Worm (Caenorhabditis elegans): ENCODE measurements around the gene fbxb-75.
A peak's percentile ranks its signal among the peaks of the same experiment; 100 is the strongest.

fbxb-75 gene

ce11 chrIV:4399418-4400136 is 41.4 kb downstream of the fbxb-75 start:
- no peak for TF ChIP-seq sma-9 (GFP tag; optimal IDR thresholded peaks at IDR 0.05)
- no peak for TF ChIP-seq sma-9 (tag; optimal IDR thresholded peaks at IDR 0.05)
- TF ChIP-seq F13H6.1 (tag; optimal IDR thresholded peaks at IDR 0.05): peak; percentile 53
- TF ChIP-seq blmp-1 (tag; optimal IDR thresholded peaks at IDR 0.05; ENCODE audit: insufficient read depth): peak; percentile 94
- TF ChIP-seq nhr-25 (tag; optimal IDR thresholded peaks at IDR 0.05): peak; percentile 47

- TF ChIP-seq ztf-1 (GFP tag; conservative IDR thresholded peaks at IDR 0.05) (no peak), nhr-237 (tag; optimal IDR thresholded peaks at IDR 0.05) (no peak), peb-1 (tag; optimal IDR thresholded peaks at IDR 0.05) (no peak), gmeb-1 (tag; optimal IDR thresholded peaks at IDR 0.05) (no peak), ZK546.5 (tag; optimal IDR thresholded peaks at IDR 0.05) (no peak), snpc-4 (tag; optimal IDR thresholded peaks at IDR 0.05) (no peak), blmp-1 (tag; optimal IDR thresholded peaks at IDR 0.05; ENCODE audit: insufficient read depth) (no peak), nhr-6 (tag; optimal IDR thresholded peaks at IDR 0.05) (no peak), lsy-2 (tag; optimal IDR thresholded peaks at IDR 0.05) (no peak), lin-39 (tag; optimal IDR thresholded peaks at IDR 0.05) (no peak), lin-11 (tag; optimal IDR thresholded peaks at IDR 0.05) (no peak), nhr-10 (tag; optimal IDR thresholded peaks at IDR 0.05) (no peak), elt-1 (tag; optimal IDR thresholded peaks at IDR 0.05) (no peak), nhr-12 (tag; optimal IDR thresholded peaks at IDR 0.05) (no peak), lin-13 (GFP tag; optimal IDR thresholded peaks at IDR 0.05) (no peak), nhr-77 (tag; optimal IDR thresholded peaks at IDR 0.05) (no peak)
These were observed 42.1 kb downstream of the fbxb-75 start for ce11 chrIV:4398890-4399289.

ce11 chrIV:4398420-4398819 is 42.6 kb downstream of the fbxb-75 start:
- TF ChIP-seq zag-1 (tag; optimal IDR thresholded peaks at IDR 0.05) (no peak), C34F6.9 (tag; optimal IDR thresholded peaks at IDR 0.05) (no peak), sem-4 (tag; optimal IDR thresholded peaks at IDR 0.05) (no peak), unc-39 (tag; optimal IDR thresholded peaks at IDR 0.05) (no peak), lsy-2 (tag; optimal IDR thresholded peaks at IDR 0.05) (no peak), ama-1 (optimal IDR thresholded peaks at IDR 0.05) (no peak), Y55F3AM.14 (GFP tag; optimal IDR thresholded peaks at IDR 0.05) (peak; percentile 12), nhr-11 (tag; optimal IDR thresholded peaks at IDR 0.05) (no peak), aly-2 (tag; optimal IDR thresholded peaks at IDR 0.05) (no peak), lin-13 (GFP tag; optimal IDR thresholded peaks at IDR 0.05) (no peak), nhr-25 (tag; optimal IDR thresholded peaks at IDR 0.05) (peak; percentile 53), peb-1 (tag; optimal IDR thresholded peaks at IDR 0.05) (no peak), ceh-16 (tag; optimal IDR thresholded peaks at IDR 0.05) (no peak), snpc-4 (tag; optimal IDR thresholded peaks at IDR 0.05) (no peak), F13H6.1 (tag; optimal IDR thresholded peaks at IDR 0.05) (peak; percentile 51), ztf-11 (tag; optimal IDR thresholded peaks at IDR 0.05) (no peak), crh-2 (tag; optimal IDR thresholded peaks at IDR 0.05) (no peak), nhr-237 (tag; optimal IDR thresholded peaks at IDR 0.05) (no peak), skn-1 (tag; optimal IDR thresholded peaks at IDR 0.05) (no peak), nhr-23 (tag; optimal IDR thresholded peaks at IDR 0.05) (no peak), elt-3 (tag; optimal IDR thresholded peaks at IDR 0.05) (no peak), sma-9 (GFP tag; optimal IDR thresholded peaks at IDR 0.05) (peak; percentile 26), sma-9 (tag; optimal IDR thresholded peaks at IDR 0.05) (no peak), lin-39 (tag; optimal IDR thresholded peaks at IDR 0.05) (no peak), nhr-10 (tag; optimal IDR thresholded peaks at IDR 0.05) (no peak), unc-55 (GFP tag; optimal IDR thresholded peaks at IDR 0.05) (peak; percentile 16), mab-5 (tag; optimal IDR thresholded peaks at IDR 0.05) (no peak), blmp-1 (tag; optimal IDR thresholded peaks at IDR 0.05; ENCODE audit: insufficient read depth) (peak; percentile 38), fos-1 (tag; optimal IDR thresholded peaks at IDR 0.05) (no peak), unc-62 (GFP tag; optimal IDR thresholded peaks at IDR 0.05) (no peak), ceh-82 (tag; optimal IDR thresholded peaks at IDR 0.05) (no peak), nhr-6 (tag; optimal IDR thresholded peaks at IDR 0.05) (no peak), ztf-1 (GFP tag; conservative IDR thresholded peaks at IDR 0.05) (no peak), ZK546.5 (tag; optimal IDR thresholded peaks at IDR 0.05) (no peak), nhr-77 (tag; optimal IDR thresholded peaks at IDR 0.05) (no peak), nhr-21 (tag; optimal IDR thresholded peaks at IDR 0.05) (peak; percentile 45), ztf-4 (tag; optimal IDR thresholded peaks at IDR 0.05) (no peak), R02D3.7 (tag; optimal IDR thresholded peaks at IDR 0.05) (no peak), sma-3 (GFP tag; optimal IDR thresholded peaks at IDR 0.05) (no peak), mdl-1 (tag; optimal IDR thresholded peaks at IDR 0.05) (peak in 1 of 2 experiments; percentile 8), elt-1 (tag; optimal IDR thresholded peaks at IDR 0.05) (no peak), nhr-12 (tag; optimal IDR thresholded peaks at IDR 0.05) (no peak), mbf-1 (tag; optimal IDR thresholded peaks at IDR 0.05) (no peak), alr-1 (tag; optimal IDR thresholded peaks at IDR 0.05) (no peak), dmd-4 (tag; optimal IDR thresholded peaks at IDR 0.05) (no peak), lin-11 (tag; optimal IDR thresholded peaks at IDR 0.05) (no peak)

Measured in whole organism, L2 larva.